Worm (Caenorhabditis elegans) whole organism, young adult: ENCODE data around the gene wrt-6.

ENCODE experiments used
- F39B2.1 ChIP-seq: fragments of 200-800 bp; sonication (Bioruptor generic); IDR thresholded peaks from 2 replicates; pipeline ENCODE4 v1.3.6; 2022; ENCODE audit warnings: missing genetic modification reagents, missing genetic modification characterization, missing compliant biosample characterization
- egl-44 ChIP-seq: fragments of 200-800 bp; sonication (Bioruptor generic); IDR thresholded peaks from 2 replicates; pipeline ENCODE4 v1.3.6; 2022; ENCODE audit warnings: missing genetic modification reagents, missing genetic modification characterization, missing compliant biosample characterization
- nhr-179 ChIP-seq: sonication (generic microtip); optimal IDR thresholded peaks from 2 replicates; lab custom pipeline; 2016; ENCODE audit warnings: mild to moderate bottlenecking, missing genetic modification characterization, missing compliant biosample characterization
- tlf-1 ChIP-seq: fragments of 200-800 bp; sonication (Bioruptor generic); optimal IDR thresholded peaks from 2 replicates; lab custom pipeline; 2018; ENCODE audit warnings: mild to moderate bottlenecking, missing genetic modification characterization, missing compliant biosample characterization
- unc-62 ChIP-seq: fragments of 150-350 bp; optimal IDR thresholded peaks from 2 replicates; lab custom pipeline; 2014; ENCODE audit warnings: missing biosample characterization, missing genetic modification reagents, missing genetic modification characterization
- ztf-22 ChIP-seq: fragments of 200-800 bp; sonication (Bioruptor generic); optimal IDR thresholded peaks from 2 replicates; lab custom pipeline; 2018; ENCODE audit warnings: mild to moderate bottlenecking, missing genetic modification characterization, moderate library complexity, missing compliant biosample characterization
- ztf-25 ChIP-seq: fragments of 200-800 bp; sonication (Bioruptor generic); IDR thresholded peaks from 2 replicates; pipeline ENCODE4 v1.3.6; 2022; ENCODE audit warnings: missing genetic modification reagents, missing genetic modification characterization, missing compliant biosample characterization

DNA sequence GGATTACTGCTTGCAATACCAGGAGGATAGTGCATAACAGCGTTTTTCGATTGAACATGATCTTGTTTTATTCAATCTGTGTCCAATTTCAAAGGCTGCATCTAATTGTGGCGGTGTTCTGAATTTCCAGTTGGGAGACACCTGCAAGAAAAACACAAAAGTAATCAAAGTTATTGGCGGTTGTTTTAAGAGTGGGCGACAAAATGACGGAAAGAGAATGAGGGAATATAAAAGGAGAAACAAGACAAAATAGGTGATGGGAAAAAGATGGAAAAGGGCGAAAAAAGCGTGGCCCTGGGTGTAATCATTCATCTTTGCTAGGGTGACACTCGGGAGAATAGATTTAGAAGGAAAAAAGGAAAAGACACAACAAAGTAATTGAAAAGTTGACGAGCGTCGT, 14.3 kb upstream of the wrt-6 start, which contains the start of the genes ZK377.15 and sax-3:
- no peak for TF ChIP-seq egl-44 (GFP tag; lab: Robert Waterston, UW)
- no peak for TF ChIP-seq unc-62 (GFP tag; lab: Kevin White, UChicago)
- no peak for TF ChIP-seq tlf-1
- TF ChIP-seq F39B2.1 (GFP tag; lab: Robert Waterston, UW) = no peak
- TF ChIP-seq ztf-25 = no peak
- no peak for TF ChIP-seq ztf-22 (GFP tag; lab: Kevin White, UChicago)
- TF ChIP-seq nhr-179 = no peak
